Fruit fly (Drosophila melanogaster) whole organism, embryonic: ENCODE data around the gene Eip63E.

Source experiments
- ATbp ChIP-seq: fragments of 200-800 bp; sonication (Bioruptor generic); optimal IDR thresholded peaks from 2 replicates; lab custom pipeline; 2017; ENCODE audit warnings: missing biosample characterization, mild to moderate bottlenecking, missing genetic modification characterization, missing genetic modification reagents
- Abd-B ChIP-seq: fragments of 200-800 bp; sonication (Bioruptor generic); optimal IDR thresholded peaks from 2 replicates; lab custom pipeline; 2018; ENCODE audit warnings: missing biosample characterization, mild to moderate bottlenecking, missing genetic modification characterization, moderate library complexity
- Ada2b ChIP-seq: fragments of 200-800 bp; sonication (Bioruptor generic); IDR thresholded peaks from 2 replicates; pipeline ENCODE4 v1.3.6; 2022; ENCODE audit warnings: missing biosample characterization, missing genetic modification characterization
- B-H2 ChIP-seq: fragments of 200-800 bp; sonication (Bioruptor generic); optimal IDR thresholded peaks from 2 replicates; lab custom pipeline; 2018; ENCODE audit warnings: missing biosample characterization, mild to moderate bottlenecking, missing genetic modification characterization
- Blimp-1 ChIP-seq: fragments of 200-800 bp; sonication (Bioruptor generic); optimal IDR thresholded peaks from 3 replicates; lab custom pipeline; 2018; ENCODE audit warnings: missing biosample characterization, missing genetic modification characterization, mild to moderate bottlenecking, moderate library complexity, missing genetic modification reagents
- CG11456 ChIP-seq: fragments of 200-800 bp; sonication (Bioruptor generic); IDR thresholded peaks from 3 replicates; pipeline ENCODE4 v1.3.6; 2022; ENCODE audit warnings: missing biosample characterization, missing genetic modification characterization
- CG12942 ChIP-seq: fragments of 200-800 bp; sonication (Bioruptor generic); optimal IDR thresholded peaks from 3 replicates; lab custom pipeline; 2016; ENCODE audit warnings: missing biosample characterization, missing genetic modification characterization
- CG13894 ChIP-seq: fragments of 200-800 bp; sonication (Bioruptor generic); optimal IDR thresholded peaks from 3 replicates; lab custom pipeline; 2018; ENCODE audit warnings: missing biosample characterization, mild to moderate bottlenecking, missing genetic modification characterization, moderate library complexity
- CG14710 ChIP-seq: fragments of 200-800 bp; sonication (Bioruptor generic); optimal IDR thresholded peaks from 3 replicates; lab custom pipeline; 2019; ENCODE audit warnings: missing biosample characterization, mild to moderate bottlenecking, missing genetic modification characterization, moderate library complexity
- CG18262 ChIP-seq: fragments of 200-800 bp; optimal IDR thresholded peaks from 3 replicates; lab custom pipeline; 2019; ENCODE audit warnings: missing biosample characterization, mild to moderate bottlenecking, missing genetic modification characterization, moderate library complexity
- CG2712 ChIP-seq: fragments of 200-800 bp; optimal IDR thresholded peaks from 3 replicates; lab custom pipeline; 2019; ENCODE audit warnings: missing biosample characterization, mild to moderate bottlenecking, missing genetic modification characterization, moderate library complexity
- CG3065 ChIP-seq: fragments of 200-800 bp; sonication (Bioruptor generic); optimal IDR thresholded peaks from 2 replicates; lab custom pipeline; 2016; ENCODE audit warnings: missing biosample characterization, missing genetic modification characterization
- CG32532 ChIP-seq: fragments of 200-800 bp; sonication (Bioruptor generic); IDR thresholded peaks from 2 replicates; pipeline ENCODE4 v1.3.6; 2022; ENCODE audit warnings: missing biosample characterization, missing genetic modification characterization
- CG4360 ChIP-seq: fragments of 200-800 bp; sonication (Bioruptor generic); IDR thresholded peaks from 2 replicates; pipeline ENCODE4 v1.3.6; 2022; ENCODE audit warnings: missing biosample characterization, missing genetic modification characterization
- CG7556 ChIP-seq: fragments of 200-800 bp; sonication (Bioruptor generic); optimal IDR thresholded peaks from 2 replicates; lab custom pipeline; 2017; ENCODE audit warnings: missing biosample characterization, mild to moderate bottlenecking, missing genetic modification characterization
- CG8478 ChIP-seq: fragments of >200 bp; optimal IDR thresholded peaks from 2 replicates; lab custom pipeline; 2018
- CG8944 ChIP-seq: fragments of 200-800 bp; sonication (Bioruptor generic); optimal IDR thresholded peaks from 3 replicates; lab custom pipeline; 2016; ENCODE audit warnings: missing biosample characterization, missing genetic modification characterization
- CrebB ChIP-seq: fragments of 200-800 bp; sonication (Bioruptor generic); optimal IDR thresholded peaks from 3 replicates; lab custom pipeline; 2018; ENCODE audit warnings: missing biosample characterization, mild to moderate bottlenecking, missing genetic modification characterization
- Dek ChIP-seq: fragments of 200-800 bp; sonication (Bioruptor generic); optimal IDR thresholded peaks from 3 replicates; lab custom pipeline; 2019; ENCODE audit warnings: missing biosample characterization, mild to moderate bottlenecking, missing genetic modification characterization, moderate library complexity
- Dfd ChIP-seq, 2 experiments: fragments of >200 bp; optimal IDR thresholded peaks; 2 replicates each; lab custom pipeline; 2017; ENCODE audit warnings: missing biosample characterization in 2 of 2, missing genetic modification characterization in 2 of 2
- Rx ChIP-seq: fragments of 200-800 bp; sonication (Bioruptor generic); IDR thresholded peaks from 2 replicates; pipeline ENCODE4 v1.3.6; 2022; ENCODE audit warnings: missing biosample characterization, missing genetic modification characterization
- Sox102F ChIP-seq: fragments of 200-800 bp; sonication (Bioruptor generic); optimal IDR thresholded peaks from 2 replicates; lab custom pipeline; 2018; ENCODE audit warnings: missing biosample characterization, mild to moderate bottlenecking, missing genetic modification characterization, moderate library complexity
- Ssrp ChIP-seq: fragments of 200-800 bp; sonication (Bioruptor generic); optimal IDR thresholded peaks from 2 replicates; lab custom pipeline; 2018; ENCODE audit warnings: missing biosample characterization, mild to moderate bottlenecking, missing genetic modification characterization, moderate library complexity
- abd-A ChIP-seq: fragments of 200-800 bp; sonication (Bioruptor generic); optimal IDR thresholded peaks from 3 replicates; lab custom pipeline; 2019; ENCODE audit warnings: missing biosample characterization, mild to moderate bottlenecking, missing genetic modification characterization, moderate library complexity
- ara ChIP-seq: fragments of 200-800 bp; sonication (Bioruptor generic); IDR thresholded peaks from 2 replicates; pipeline ENCODE4 v1.3.6; 2022; ENCODE audit warnings: missing biosample characterization, missing genetic modification characterization
- az2 ChIP-seq: fragments of 200-800 bp; sonication (Bioruptor generic); optimal IDR thresholded peaks from 3 replicates; lab custom pipeline; 2016; ENCODE audit warnings: missing biosample characterization, missing genetic modification characterization
- ci ChIP-seq: fragments of 200-800 bp; sonication (Bioruptor generic); IDR thresholded peaks from 3 replicates; pipeline ENCODE4 v1.3.6; 2022; ENCODE audit warnings: missing biosample characterization, missing genetic modification characterization
- corto ChIP-seq: fragments of 200-800 bp; sonication (Bioruptor generic); optimal IDR thresholded peaks from 2 replicates; lab custom pipeline; 2016; ENCODE audit warnings: missing biosample characterization, mild to moderate bottlenecking, missing genetic modification characterization, moderate library complexity
- croc ChIP-seq: fragments of 200-800 bp; sonication (Bioruptor generic); conservative IDR thresholded peaks from 3 replicates; pipeline ENCODE4 v1.3.6; 2022; ENCODE audit warnings: missing biosample characterization, missing genetic modification characterization
- crp ChIP-seq, 2 experiments: fragments of 200-800 bp; sonication (Bioruptor generic); optimal IDR thresholded peaks; 2 replicates in 1 of 2; 3 replicates in 1 of 2; lab custom pipeline; 2017; ENCODE audit warnings: missing biosample characterization in 2 of 2, missing genetic modification characterization in 2 of 2, mild to moderate bottlenecking in 1 of 2, moderate library complexity in 1 of 2
- da ChIP-seq: fragments of 200-800 bp; sonication (Bioruptor generic); optimal IDR thresholded peaks from 2 replicates; lab custom pipeline; 2016; ENCODE audit warnings: missing biosample characterization, missing genetic modification characterization
- dimm ChIP-seq: fragments of 200-800 bp; sonication (Bioruptor generic); IDR thresholded peaks from 2 replicates; pipeline ENCODE4 v1.3.6; 2022; ENCODE audit warnings: missing biosample characterization, missing genetic modification characterization
- dmrt11E ChIP-seq: fragments of 200-800 bp; sonication (Bioruptor generic); optimal IDR thresholded peaks from 3 replicates; lab custom pipeline; 2018; ENCODE audit warnings: missing biosample characterization, mild to moderate bottlenecking, missing genetic modification characterization, moderate library complexity
- grn ChIP-seq: fragments of 200-800 bp; sonication (Bioruptor generic); optimal IDR thresholded peaks from 3 replicates; lab custom pipeline; 2017; ENCODE audit warnings: missing biosample characterization, missing genetic modification characterization
- gsb-n ChIP-seq: fragments of 200-800 bp; sonication (Bioruptor generic); optimal IDR thresholded peaks from 3 replicates; lab custom pipeline; 2018; ENCODE audit warnings: missing biosample characterization, mild to moderate bottlenecking, missing genetic modification characterization
- kni ChIP-seq: fragments of 200-800 bp; sonication (Bioruptor generic); optimal IDR thresholded peaks from 3 replicates; lab custom pipeline; 2017; ENCODE audit warnings: mild to moderate bottlenecking, missing biosample characterization, missing genetic modification reagents, missing genetic modification characterization
- lov ChIP-seq, 2 experiments: fragments of 200-800 bp in 1 of 2; fragments of >200 bp in 1 of 2; sonication (Bioruptor generic) in 1 of 2; IDR thresholded peaks in 1 of 2; optimal IDR thresholded peaks in 1 of 2; 2 replicates in 1 of 2; 3 replicates in 1 of 2; pipeline versions ENCODE4 v1.3.6 to Lab custom; 2017 to 2022; ENCODE audit warnings: missing biosample characterization in 1 of 2, missing genetic modification characterization in 1 of 2
- nmo ChIP-seq: fragments of 200-800 bp; sonication (Bioruptor generic); optimal IDR thresholded peaks from 2 replicates; lab custom pipeline; 2018; ENCODE audit warnings: missing biosample characterization, mild to moderate bottlenecking, missing genetic modification characterization, moderate library complexity
- prd ChIP-seq, 3 experiments: fragments of >200 bp in 2 of 3; fragments of 200-800 bp in 1 of 3; sonication (Bioruptor generic) in 1 of 3; optimal IDR thresholded peaks in 2 of 3; IDR thresholded peaks in 1 of 3; 2 replicates in 2 of 3; 3 replicates in 1 of 3; pipeline versions ENCODE4 v1.3.6 to Lab custom; 2017 to 2022; ENCODE audit warnings: missing biosample characterization in 1 of 3, missing genetic modification characterization in 1 of 3
- ranshi ChIP-seq: fragments of 200-800 bp; sonication (Bioruptor generic); IDR thresholded peaks from 2 replicates; pipeline ENCODE4 v1.3.6; 2022; ENCODE audit warnings: missing biosample characterization, missing genetic modification characterization
- row ChIP-seq: fragments of 200-800 bp; sonication (Bioruptor generic); IDR thresholded peaks from 3 replicates; pipeline ENCODE4 v1.3.6; 2022; ENCODE audit warnings: missing biosample characterization, missing genetic modification characterization
- scrt ChIP-seq: fragments of 200-800 bp; sonication (Bioruptor generic); optimal IDR thresholded peaks from 2 replicates; lab custom pipeline; 2018; ENCODE audit warnings: missing biosample characterization, mild to moderate bottlenecking, missing genetic modification characterization, moderate library complexity
- sens ChIP-seq: fragments of 200-800 bp; sonication (Bioruptor generic); peaks from one replicate; lab custom pipeline; 2016; ENCODE audit warnings: missing biosample characterization, missing genetic modification characterization
- tgo ChIP-seq: fragments of 200-800 bp; sonication (Bioruptor generic); IDR thresholded peaks from 3 replicates; pipeline ENCODE4 v1.3.6; 2022; ENCODE audit warnings: missing biosample characterization, missing genetic modification characterization
- tll ChIP-seq, 2 experiments: fragments of 200-800 bp in 1 of 2; fragments of >200 bp in 1 of 2; sonication (Bioruptor generic) in 1 of 2; optimal IDR thresholded peaks; 2 replicates each; lab custom pipeline; 2017 to 2019; ENCODE audit warnings: missing biosample characterization in 2 of 2, missing genetic modification characterization in 2 of 2, mild to moderate bottlenecking in 1 of 2, moderate library complexity in 1 of 2
- toy ChIP-seq: fragments of 200-800 bp; sonication (Bioruptor generic); IDR thresholded peaks from 2 replicates; pipeline ENCODE4 v1.3.6; 2022; ENCODE audit warnings: missing biosample characterization, missing genetic modification characterization
- zfh1 ChIP-seq: fragments of 200-800 bp; sonication (Bioruptor generic); IDR thresholded peaks from 3 replicates; pipeline ENCODE4 v1.3.6; 2022; ENCODE audit warnings: missing biosample characterization, missing genetic modification characterization

Eip63E gene

dm6 chr3L:3640916-3641315 is 125.4 kb downstream of the Eip63E start:
- TF ChIP-seq Dfd (GFP tag; optimal IDR thresholded peaks at IDR 0.05; lab: Kevin White, UChicago) (no peak), CG13894 (tag; lab: Kevin White, UChicago) (peak; percentile 0), toy (GFP tag; lab: Robert Waterston, UW) (no peak), grn (peak; percentile 39), CG32532 (GFP tag; lab: Robert Waterston, UW) (no peak), corto (GFP tag; lab: Kevin White, UChicago) (no peak), abd-A (peak; percentile 91), Ada2b (GFP tag; lab: Robert Waterston, UW) (no peak), CG3065 (GFP tag; lab: Kevin White, UChicago) (no peak)
- TF ChIP-seq, all 482 proteins: peak for 3

DNA sequence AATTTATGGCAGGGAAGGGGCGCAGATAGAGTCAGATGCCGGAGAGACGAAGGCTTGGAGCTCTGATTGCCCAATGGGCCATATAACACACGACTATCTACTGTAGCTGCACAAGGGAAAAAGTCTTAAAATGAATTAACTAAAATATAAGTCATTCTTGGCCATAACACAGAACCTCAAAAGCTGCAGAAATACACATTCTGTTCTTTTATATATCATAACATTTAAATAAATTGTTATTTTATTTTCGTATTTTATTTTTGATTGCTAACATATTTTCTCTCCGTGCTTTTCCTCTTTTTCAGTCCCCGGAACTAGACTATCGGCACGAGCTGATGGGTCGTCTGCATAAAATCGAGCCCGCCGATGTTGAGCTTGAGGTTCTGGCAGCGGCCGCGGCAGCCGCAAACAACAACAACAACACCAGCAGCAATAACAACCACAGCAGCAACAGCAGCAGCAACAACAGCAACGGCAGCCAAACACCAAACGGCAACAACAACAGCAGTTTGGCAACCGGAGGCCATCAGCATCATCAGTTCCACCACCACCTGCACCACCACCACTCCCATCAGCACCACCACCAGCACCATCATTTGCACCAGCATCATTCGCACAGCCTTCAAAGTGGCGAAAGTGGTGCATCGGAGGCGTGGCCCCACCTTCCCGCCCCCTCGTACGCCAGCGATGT is 128.9 kb downstream of the Eip63E start:
- TF ChIP-seq da (GFP tag; lab: Kevin White, UChicago) (no peak), ara (0 out of 2 replicates have a peak, but pooled peaks have one; percentile 32), CG2712 (peak; percentile 44), Sox102F (GFP tag; lab: Kevin White, UChicago) (peak; percentile 16), CrebB (tag; lab: Kevin White, UChicago) (no peak), Dek (tag; lab: Kevin White, UChicago) (no peak), crp (GFP tag; optimal IDR thresholded peaks at IDR 0.05; lab: Kevin White, UChicago) (no peak), gsb-n (tag; lab: Kevin White, UChicago) (peak; percentile 6), Abd-B (GFP tag; lab: Kevin White, UChicago) (peak; percentile 14), CG18262 (tag; lab: Kevin White, UChicago) (peak; percentile 21), ci (GFP tag; lab: Robert Waterston, UW) (peak; percentile 43; the same call in 1 of the 3 replicates), kni (GFP tag; lab: Kevin White, UChicago) (no peak), CG8944 (GFP tag; lab: Kevin White, UChicago) (no peak), prd (optimal IDR thresholded peaks at IDR 0.05; lab: Kevin White, UChicago) (no peak), prd (GFP tag; IDR thresholded peaks at IDR 0.05; lab: Robert Waterston, UW) (peak; percentile 18; the same call in 1 of the 3 replicates), Blimp-1 (GFP tag; lab: Kevin White, UChicago) (peak; percentile 21), CG14710 (tag; lab: Kevin White, UChicago) (peak; percentile 13), croc (no peak), ranshi (no peak), az2 (GFP tag; lab: Kevin White, UChicago) (peak; percentile 22), zfh1 (GFP tag; lab: Robert Waterston, UW) (no peak), ATbp (peak; percentile 20), dimm (GFP tag; lab: Robert Waterston, UW) (0 out of 2 replicates have a peak, but pooled peaks have one; percentile 5), CG12942 (GFP tag; lab: Kevin White, UChicago) (no peak), lov (optimal IDR thresholded peaks at IDR 0.05; lab: Kevin White, UChicago) (no peak), lov (GFP tag; IDR thresholded peaks at IDR 0.05; lab: Robert Waterston, UW) (no peak), row (peak; percentile 18; the same call in 1 of the 3 replicates), CG11456 (GFP tag; lab: Robert Waterston, UW) (0 out of 3 replicates have a peak, but pooled peaks have one; percentile 3), CG8478 (lab: Kevin White, UChicago) (peak; percentile 41), scrt (GFP tag; lab: Kevin White, UChicago) (no peak), Ssrp (peak; percentile 43), tgo (peak; percentile 15; the same call in 1 of the 3 replicates), CG7556 (peak; percentile 1), dmrt11E (peak; percentile 46), CG4360 (GFP tag; lab: Robert Waterston, UW) (peak; percentile 73), Rx (GFP tag; lab: Robert Waterston, UW) (no peak), sens (peak; percentile 72), tll (GFP tag; optimal IDR thresholded peaks at IDR 0.05; lab: Kevin White, UChicago) (no peak), B-H2 (GFP tag; lab: Kevin White, UChicago) (no peak), nmo (peak; percentile 42)
